Worm (Caenorhabditis elegans): ENCODE data around the gene fem-1.

ce11 chrIV:5580588-5581308 is 43.0 kb upstream of the fem-1 start:
- TF ChIP-seq unc-62 (GFP tag; optimal IDR thresholded peaks at IDR 0.05) (no peak), nhr-237 (tag; optimal IDR thresholded peaks at IDR 0.05) (no peak), elt-1 (tag; optimal IDR thresholded peaks at IDR 0.05; ENCODE audit: borderline replicate concordance, insufficient read depth) (no peak), ceh-39 (tag; optimal IDR thresholded peaks at IDR 0.05) (no peak), bed-3 (GFP tag; optimal IDR thresholded peaks at IDR 0.05) (no peak), blmp-1 (tag; optimal IDR thresholded peaks at IDR 0.05) (no peak), zip-8 (tag; optimal IDR thresholded peaks at IDR 0.05) (no peak), snpc-4 (tag; optimal IDR thresholded peaks at IDR 0.05) (no peak), M03D4.4 (tag; optimal IDR thresholded peaks at IDR 0.05) (no peak), mep-1 (tag; optimal IDR thresholded peaks at IDR 0.05) (no peak), pha-4 (tag; optimal IDR thresholded peaks at IDR 0.05) (no peak)
